Worm (Caenorhabditis elegans) whole organism, mixed stage, embryonic: Measurements from ENCODE around the gene F58D2.5.

Experiments
- M03D4.4 ChIP-seq: sonication (generic microtip); optimal IDR thresholded peaks from 2 replicates; lab custom pipeline; 2017; ENCODE audit warnings: mild to moderate bottlenecking, missing genetic modification characterization, missing compliant biosample characterization
- bed-3 ChIP-seq: fragments of 200-800 bp; sonication (Bioruptor generic); optimal IDR thresholded peaks from 3 replicates; lab custom pipeline; 2018; ENCODE audit warnings: mild to moderate bottlenecking, missing genetic modification characterization, moderate library complexity, missing compliant biosample characterization
- blmp-1 ChIP-seq: fragments of 150-350 bp; optimal IDR thresholded peaks from 2 replicates; lab custom pipeline; 2014; ENCODE audit warnings: missing biosample characterization, missing genetic modification characterization
- ceh-39 ChIP-seq: fragments of 150-350 bp; optimal IDR thresholded peaks from 2 replicates; lab custom pipeline; 2014; ENCODE audit warnings: missing biosample characterization, missing genetic modification characterization
- ceh-43 ChIP-seq: fragments of 200-800 bp; sonication (Bioruptor generic); optimal IDR thresholded peaks from 2 replicates; lab custom pipeline; 2018; ENCODE audit warnings: mild to moderate bottlenecking, missing genetic modification characterization, moderate library complexity, missing compliant biosample characterization
- ceh-83 ChIP-seq: fragments of 200-800 bp; sonication (Bioruptor generic); optimal IDR thresholded peaks from 2 replicates; lab custom pipeline; 2018; ENCODE audit warnings: mild to moderate bottlenecking, missing genetic modification characterization, missing compliant biosample characterization
- ces-1 ChIP-seq: fragments of 150-350 bp; optimal IDR thresholded peaks from 2 replicates; lab custom pipeline; 2014; ENCODE audit warnings: missing biosample characterization, missing genetic modification reagents, missing genetic modification characterization
- cnd-1 ChIP-seq: fragments of 200-800 bp; sonication (Bioruptor generic); optimal IDR thresholded peaks from 2 replicates; lab custom pipeline; 2018; ENCODE audit warnings: mild to moderate bottlenecking, missing genetic modification characterization, missing compliant biosample characterization
- elt-1 ChIP-seq: sonication (generic microtip); optimal IDR thresholded peaks from 2 replicates; lab custom pipeline; 2017; ENCODE audit warnings: missing genetic modification characterization, mild to moderate bottlenecking, missing compliant biosample characterization, antibody characterized with exemption, moderate library complexity, borderline replicate concordance; ENCODE audit not compliant: insufficient read depth
- elt-3 ChIP-seq: fragments of 150-350 bp; optimal IDR thresholded peaks from 2 replicates; lab custom pipeline; 2014; ENCODE audit warnings: missing biosample characterization, missing genetic modification characterization
- flh-1 ChIP-seq: fragments of 200-800 bp; sonication (Bioruptor generic); optimal IDR thresholded peaks from 2 replicates; lab custom pipeline; 2018; ENCODE audit warnings: mild to moderate bottlenecking, missing genetic modification characterization, moderate library complexity, missing compliant biosample characterization
- ham-2 ChIP-seq: fragments of 200-800 bp; sonication (Bioruptor generic); optimal IDR thresholded peaks from 2 replicates; lab custom pipeline; 2018; ENCODE audit warnings: mild to moderate bottlenecking, missing genetic modification characterization, missing compliant biosample characterization
- lin-13 ChIP-seq: fragments of 150-350 bp; optimal IDR thresholded peaks from 2 replicates; lab custom pipeline; 2014; ENCODE audit warnings: missing biosample characterization, missing genetic modification characterization
- lin-32 ChIP-seq: fragments of 200-800 bp; sonication (Bioruptor generic); optimal IDR thresholded peaks from 2 replicates; lab custom pipeline; 2018; ENCODE audit warnings: mild to moderate bottlenecking, missing genetic modification characterization, missing compliant biosample characterization
- lsy-2 ChIP-seq: fragments of 150-350 bp; optimal IDR thresholded peaks from 2 replicates; lab custom pipeline; 2014; ENCODE audit warnings: missing biosample characterization, missing genetic modification characterization
- mab-5 ChIP-seq: fragments of 150-350 bp; optimal IDR thresholded peaks from 2 replicates; lab custom pipeline; 2014; ENCODE audit warnings: missing biosample characterization, missing genetic modification characterization
- mls-2 ChIP-seq: sonication (generic microtip); optimal IDR thresholded peaks from 2 replicates; lab custom pipeline; 2016; ENCODE audit warnings: mild to moderate bottlenecking, missing genetic modification characterization, moderate library complexity, missing compliant biosample characterization
- nhr-12 ChIP-seq: fragments of 150-350 bp; optimal IDR thresholded peaks from 2 replicates; lab custom pipeline; 2014; ENCODE audit warnings: missing biosample characterization, missing genetic modification characterization
- nhr-237 ChIP-seq: fragments of 150-350 bp; optimal IDR thresholded peaks from 2 replicates; lab custom pipeline; 2014; ENCODE audit warnings: missing biosample characterization, missing genetic modification characterization
- nhr-28 ChIP-seq: fragments of 150-350 bp; optimal IDR thresholded peaks from 2 replicates; lab custom pipeline; 2014; ENCODE audit warnings: missing biosample characterization, missing genetic modification characterization
- pha-4 ChIP-seq: fragments of 150-350 bp; optimal IDR thresholded peaks from 2 replicates; lab custom pipeline; 2018; ENCODE audit warnings: missing biosample characterization, missing genetic modification reagents, missing genetic modification characterization
- snpc-4 ChIP-seq: fragments of 150-350 bp; optimal IDR thresholded peaks from 2 replicates; lab custom pipeline; 2014; ENCODE audit warnings: missing biosample characterization, missing genetic modification characterization
- sptf-1 ChIP-seq: sonication (generic microtip); optimal IDR thresholded peaks from 2 replicates; lab custom pipeline; 2017; ENCODE audit warnings: mild to moderate bottlenecking, missing genetic modification characterization, moderate library complexity, missing compliant biosample characterization
- tbx-8 ChIP-seq: fragments of 200-800 bp; sonication (Bioruptor generic); optimal IDR thresholded peaks from 2 replicates; lab custom pipeline; 2018; ENCODE audit warnings: mild to moderate bottlenecking, missing genetic modification characterization, moderate library complexity, missing compliant biosample characterization
- unc-39 ChIP-seq: fragments of 150-350 bp; optimal IDR thresholded peaks from 2 replicates; lab custom pipeline; 2014; ENCODE audit warnings: missing biosample characterization, missing genetic modification characterization
- unc-62 ChIP-seq: fragments of 150-350 bp; optimal IDR thresholded peaks from 2 replicates; lab custom pipeline; 2014; ENCODE audit warnings: missing biosample characterization, missing genetic modification reagents, missing genetic modification characterization
- zip-8 ChIP-seq: fragments of 150-350 bp; optimal IDR thresholded peaks from 2 replicates; lab custom pipeline; 2014; ENCODE audit warnings: missing biosample characterization, missing genetic modification characterization
- ztf-11 ChIP-seq: fragments of 150-350 bp; optimal IDR thresholded peaks from 2 replicates; lab custom pipeline; 2014; ENCODE audit warnings: missing biosample characterization, missing genetic modification characterization

F58D2.5 gene

ce11 chrIV:13214466-13214865 lies 21.3 kb upstream of the F58D2.5 start, which contains the start of gene cho-1:
Gene cho-1, minus strand, starts transcription at chrIV:13214566.
- TF ChIP-seq flh-1 (no peak), zip-8 (tag; lab: Kevin White, UChicago) (no peak), ham-2 (GFP tag; lab: Kevin White, UChicago) (no peak), bed-3 (GFP tag; lab: Kevin White, UChicago) (no peak), sptf-1 (tag; lab: Kevin White, UChicago) (no peak), ceh-43 (no peak), nhr-12 (tag; lab: Kevin White, UChicago) (no peak), blmp-1 (no peak)
- TF ChIP-seq, all 35 proteins: peak for 0

- no peak for TF ChIP-seq elt-1 (tag; lab: Kevin White, UChicago)
- no peak for TF ChIP-seq nhr-12 (tag; lab: Kevin White, UChicago)
These were observed 16.4 kb upstream of the F58D2.5 start, which contains the start of gene C48D1.9 for ce11 chrIV:13209566-13209965. Gene C48D1.9, minus strand, starts transcription at chrIV:13209666.

ce11 chrIV:13205891-13206290 lies 12.8 kb upstream of the F58D2.5 start:
- TF ChIP-seq cnd-1 (tag; lab: Kevin White, UChicago): no peak
- TF ChIP-seq bed-3 (GFP tag; lab: Kevin White, UChicago): no peak
- TF ChIP-seq flh-1: no peak
- no peak for TF ChIP-seq ceh-83
- TF ChIP-seq pha-4 (tag; lab: Kevin White, UChicago): no peak
- TF ChIP-seq nhr-237 (tag; lab: Kevin White, UChicago): no peak
- no peak for TF ChIP-seq M03D4.4 (tag; lab: Kevin White, UChicago)
- TF ChIP-seq unc-62 (GFP tag; lab: Kevin White, UChicago): no peak
- no peak for TF ChIP-seq tbx-8
- TF ChIP-seq mls-2 (tag; lab: Kevin White, UChicago): no peak
- no peak for TF ChIP-seq zip-8 (tag; lab: Kevin White, UChicago)
- peak; percentile 46 for TF ChIP-seq ceh-39 (tag; lab: Kevin White, UChicago)
- TF ChIP-seq snpc-4: no peak
- TF ChIP-seq elt-1 (tag; lab: Kevin White, UChicago): peak; percentile 25
- peak; percentile 12 for TF ChIP-seq lsy-2 (tag; lab: Kevin White, UChicago)
- TF ChIP-seq, all 35 proteins: peak for 3

ce11 chrIV:13204037-13204436 lies 10.9 kb upstream of the F58D2.5 start, which contains the start of gene ced-3:
Gene ced-3, minus strand, starts transcription at chrIV:13204137.
- TF ChIP-seq elt-3 (tag; lab: Kevin White, UChicago) (no peak), snpc-4 (no peak), mls-2 (tag; lab: Kevin White, UChicago) (no peak), pha-4 (tag; lab: Kevin White, UChicago) (no peak), unc-62 (GFP tag; lab: Kevin White, UChicago) (no peak), ceh-39 (tag; lab: Kevin White, UChicago) (no peak), ceh-83 (no peak), nhr-28 (no peak)

- no peak for TF ChIP-seq unc-62 (GFP tag; lab: Kevin White, UChicago)
- no peak for TF ChIP-seq blmp-1
- no peak for TF ChIP-seq ceh-39 (tag; lab: Kevin White, UChicago)
- no peak for TF ChIP-seq tbx-8
- TF ChIP-seq lin-32 (GFP tag; lab: Kevin White, UChicago): no peak
- TF ChIP-seq sptf-1 (tag; lab: Kevin White, UChicago): no peak
- no peak for TF ChIP-seq ces-1 (GFP tag; lab: Kevin White, UChicago)
- TF ChIP-seq nhr-12 (tag; lab: Kevin White, UChicago): no peak
- TF ChIP-seq M03D4.4 (tag; lab: Kevin White, UChicago): no peak
- TF ChIP-seq mls-2 (tag; lab: Kevin White, UChicago): no peak
- TF ChIP-seq elt-3 (tag; lab: Kevin White, UChicago): no peak
- TF ChIP-seq unc-39 (tag; lab: Kevin White, UChicago): no peak
- TF ChIP-seq pha-4 (tag; lab: Kevin White, UChicago): no peak
- no peak for TF ChIP-seq zip-8 (tag; lab: Kevin White, UChicago)
- TF ChIP-seq flh-1: no peak
- no peak for TF ChIP-seq ztf-11 (tag; lab: Kevin White, UChicago)
- TF ChIP-seq lin-13 (tag; lab: Kevin White, UChicago): no peak
- no peak for TF ChIP-seq mab-5 (tag; lab: Kevin White, UChicago)
- TF ChIP-seq, all 35 proteins: peak for 0
These were observed 4.1 kb upstream of the F58D2.5 start, which contains the start of gene C48D1.1 for ce11 chrIV:13197282-13197681. Gene C48D1.1, minus strand, starts transcription at chrIV:13197382.

ce11 chrIV:13190075-13190474 lies 3.1 kb downstream of the F58D2.5 start:
- no peak for TF ChIP-seq bed-3 (GFP tag; lab: Kevin White, UChicago)
- TF ChIP-seq lin-32 (GFP tag; lab: Kevin White, UChicago): peak; percentile 83
- no peak for TF ChIP-seq zip-8 (tag; lab: Kevin White, UChicago)
- TF ChIP-seq ces-1 (GFP tag; lab: Kevin White, UChicago): no peak
